Worm (Caenorhabditis elegans): Measurements from ENCODE around the gene acs-7.

Gene acs-7

ce11 chrII:9324824-9325351 is 33.1 kb downstream of the acs-7 start, which contains the start of gene eat-3:
eat-3 (plus strand) TSS chrII:9324874.
- TF ChIP-seq ztf-4 (tag; optimal IDR thresholded peaks at IDR 0.05) (no peak), ceh-16 (tag; optimal IDR thresholded peaks at IDR 0.05) (no peak), egl-5 (tag; optimal IDR thresholded peaks at IDR 0.05) (peak; percentile 29), pha-4 (tag; optimal IDR thresholded peaks at IDR 0.05) (peak; percentile 20), hmg-11 (tag; optimal IDR thresholded peaks at IDR 0.05) (peak; percentile 16), skn-1 (tag; optimal IDR thresholded peaks at IDR 0.05) (no peak), unc-62 (GFP tag; optimal IDR thresholded peaks at IDR 0.05) (peak; percentile 36), nfya-1 (tag; optimal IDR thresholded peaks at IDR 0.05; ENCODE audit: insufficient read depth) (peak; percentile 49), pqm-1 (tag; optimal IDR thresholded peaks at IDR 0.05) (no peak), snpc-4 (tag; optimal IDR thresholded peaks at IDR 0.05) (no peak), ceh-9 (tag; optimal IDR thresholded peaks at IDR 0.05) (no peak), lin-39 (tag; optimal IDR thresholded peaks at IDR 0.05) (peak; percentile 29), elt-2 (tag; optimal IDR thresholded peaks at IDR 0.05) (no peak)

ce11 chrII:9325555-9325954 is 33.7 kb downstream of the acs-7 start:
- no peak for TF ChIP-seq pha-4 (tag; optimal IDR thresholded peaks at IDR 0.05)
- no peak for TF ChIP-seq hmg-11 (tag; optimal IDR thresholded peaks at IDR 0.05)
- TF ChIP-seq elt-2 (tag; optimal IDR thresholded peaks at IDR 0.05) = peak; percentile 81
- peak; percentile 76 for TF ChIP-seq pqm-1 (tag; optimal IDR thresholded peaks at IDR 0.05)
- TF ChIP-seq nhr-11 (tag; optimal IDR thresholded peaks at IDR 0.05) = no peak
- TF ChIP-seq ZK546.5 (tag; optimal IDR thresholded peaks at IDR 0.05) = no peak
- TF ChIP-seq nhr-237 (tag; optimal IDR thresholded peaks at IDR 0.05) = no peak
- no peak for TF ChIP-seq elt-3 (tag; optimal IDR thresholded peaks at IDR 0.05)
- TF ChIP-seq tbx-2 (tag; optimal IDR thresholded peaks at IDR 0.05) = no peak
- peak; percentile 25 for TF ChIP-seq jun-1 (tag; optimal IDR thresholded peaks at IDR 0.05)

DNA sequence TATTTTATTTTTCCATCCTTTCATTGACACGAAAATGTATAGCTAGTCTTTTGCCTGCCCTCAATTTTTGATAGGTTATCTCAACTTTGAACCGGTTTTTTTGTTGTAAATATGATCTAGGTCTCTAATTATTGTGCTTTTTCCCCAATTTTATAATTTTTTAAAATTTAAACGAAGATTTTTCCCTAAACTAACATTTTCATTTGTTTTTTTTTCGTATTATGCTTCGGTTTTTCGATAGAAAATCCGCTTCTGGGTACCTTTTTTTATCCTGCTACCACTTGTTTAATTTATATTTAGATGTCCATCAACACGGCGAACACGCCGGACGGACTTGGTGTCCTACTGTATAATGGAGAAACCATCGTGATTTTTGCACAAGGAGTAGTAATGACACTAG is 37.7 kb downstream of the acs-7 start, which contains the start of gene wbp-2:
Gene wbp-2 (plus strand): TSS at position 301 of the 400 bp plus-strand sequence.
- TF ChIP-seq unc-39 (tag; optimal IDR thresholded peaks at IDR 0.05) (no peak), elt-3 (tag; optimal IDR thresholded peaks at IDR 0.05) (no peak), nhr-77 (tag; optimal IDR thresholded peaks at IDR 0.05) (no peak), ceh-16 (tag; optimal IDR thresholded peaks at IDR 0.05) (no peak), ama-1 (optimal IDR thresholded peaks at IDR 0.05) (no peak), ceh-82 (tag; optimal IDR thresholded peaks at IDR 0.05) (no peak), ceh-28 (tag; optimal IDR thresholded peaks at IDR 0.05) (no peak), tbx-2 (tag; optimal IDR thresholded peaks at IDR 0.05) (no peak), egl-27 (tag; optimal IDR thresholded peaks at IDR 0.05) (no peak), nhr-28 (tag; optimal IDR thresholded peaks at IDR 0.05) (no peak), R02D3.7 (tag; optimal IDR thresholded peaks at IDR 0.05) (no peak)

ce11 chrII:9331343-9331742 is 39.5 kb downstream of the acs-7 start, which contains the start of gene eif-3.F:
eif-3.F (plus strand) TSS chrII:9331643.
- TF ChIP-seq nhr-76 (tag; optimal IDR thresholded peaks at IDR 0.05) (no peak), ama-1 (optimal IDR thresholded peaks at IDR 0.05) (no peak), elt-3 (tag; optimal IDR thresholded peaks at IDR 0.05) (no peak), elt-1 (tag; optimal IDR thresholded peaks at IDR 0.05) (no peak), nhr-11 (tag; optimal IDR thresholded peaks at IDR 0.05) (no peak), ceh-82 (tag; optimal IDR thresholded peaks at IDR 0.05) (no peak), snpc-4 (tag; optimal IDR thresholded peaks at IDR 0.05) (no peak), nhr-25 (tag; optimal IDR thresholded peaks at IDR 0.05) (no peak), nfya-1 (tag; optimal IDR thresholded peaks at IDR 0.05; ENCODE audit: insufficient read depth) (no peak), hmg-11 (tag; optimal IDR thresholded peaks at IDR 0.05) (no peak), skn-1 (tag; optimal IDR thresholded peaks at IDR 0.05) (no peak), ceh-16 (tag; optimal IDR thresholded peaks at IDR 0.05) (no peak), fkh-10 (GFP tag; optimal IDR thresholded peaks at IDR 0.05) (no peak), fkh-2 (tag; optimal IDR thresholded peaks at IDR 0.05) (no peak), pqm-1 (tag; optimal IDR thresholded peaks at IDR 0.05) (no peak), ZK546.5 (tag; optimal IDR thresholded peaks at IDR 0.05) (no peak), nhr-43 (tag; optimal IDR thresholded peaks at IDR 0.05; ENCODE audit: poor library complexity, severe bottlenecking) (no peak), fos-1 (tag; optimal IDR thresholded peaks at IDR 0.05) (no peak)

- TF ChIP-seq nhr-28 (tag; optimal IDR thresholded peaks at IDR 0.05) (no peak), mdl-1 (tag; optimal IDR thresholded peaks at IDR 0.05) (no peak), egl-5 (tag; optimal IDR thresholded peaks at IDR 0.05) (no peak), pqm-1 (tag; optimal IDR thresholded peaks at IDR 0.05) (no peak), elt-1 (tag; optimal IDR thresholded peaks at IDR 0.05) (no peak), lin-39 (tag; optimal IDR thresholded peaks at IDR 0.05) (no peak), ceh-9 (tag; optimal IDR thresholded peaks at IDR 0.05) (no peak), mml-1 (tag; optimal IDR thresholded peaks at IDR 0.05) (no peak), ztf-4 (tag; optimal IDR thresholded peaks at IDR 0.05) (no peak), fos-1 (tag; optimal IDR thresholded peaks at IDR 0.05) (no peak), nhr-237 (tag; optimal IDR thresholded peaks at IDR 0.05) (no peak), lsy-12 (tag; optimal IDR thresholded peaks at IDR 0.05) (no peak), fkh-2 (tag; optimal IDR thresholded peaks at IDR 0.05) (no peak), aly-2 (tag; optimal IDR thresholded peaks at IDR 0.05) (no peak), egl-27 (tag; optimal IDR thresholded peaks at IDR 0.05) (no peak), elt-2 (tag; optimal IDR thresholded peaks at IDR 0.05) (no peak), nhr-77 (tag; optimal IDR thresholded peaks at IDR 0.05) (no peak), nhr-12 (tag; optimal IDR thresholded peaks at IDR 0.05) (no peak)
These were observed 41.2 kb downstream of the acs-7 start for ce11 chrII:9333034-9333433.
